Fruit fly (Drosophila melanogaster) whole organism, embryonic: ENCODE results near the gene CG31871.

Source experiments
- Atf6 ChIP-seq: fragments of 200-800 bp; sonication (Bioruptor generic); IDR thresholded peaks from 2 replicates; pipeline ENCODE4 v1.3.6; 2022; ENCODE audit warnings: missing biosample characterization, missing genetic modification characterization
- CG12299 ChIP-seq: fragments of 200-800 bp; sonication (Bioruptor generic); optimal IDR thresholded peaks from 2 replicates; lab custom pipeline; 2018; ENCODE audit warnings: missing biosample characterization, mild to moderate bottlenecking, missing genetic modification characterization
- CG1233 ChIP-seq: fragments of 200-800 bp; sonication (Bioruptor generic); optimal IDR thresholded peaks from 4 replicates; lab custom pipeline; 2018; ENCODE audit warnings: missing biosample characterization, mild to moderate bottlenecking, missing genetic modification characterization
- CG14050 ChIP-seq: fragments of 200-800 bp; sonication (Bioruptor generic); IDR thresholded peaks from 3 replicates; pipeline ENCODE4 v1.3.6; 2022; ENCODE audit warnings: missing biosample characterization, missing genetic modification characterization
- CG15011 ChIP-seq: fragments of 200-800 bp; sonication (Bioruptor generic); optimal IDR thresholded peaks from 3 replicates; lab custom pipeline; 2018; ENCODE audit warnings: missing biosample characterization, mild to moderate bottlenecking, missing genetic modification characterization
- CG17385 ChIP-seq: fragments of 200-800 bp; sonication (Bioruptor generic); optimal IDR thresholded peaks from 3 replicates; lab custom pipeline; 2018; ENCODE audit warnings: missing biosample characterization, mild to moderate bottlenecking, missing genetic modification characterization
- CG17568 ChIP-seq: fragments of 200-800 bp; sonication (Bioruptor generic); optimal IDR thresholded peaks from 2 replicates; lab custom pipeline; 2018; ENCODE audit warnings: missing biosample characterization, mild to moderate bottlenecking, missing genetic modification characterization, moderate library complexity
- CG2875 ChIP-seq: fragments of 200-800 bp; sonication (Bioruptor generic); optimal IDR thresholded peaks from 2 replicates; lab custom pipeline; 2017; ENCODE audit warnings: missing biosample characterization, mild to moderate bottlenecking, missing genetic modification characterization, missing genetic modification reagents
- CG31441 ChIP-seq: fragments of 200-800 bp; sonication (Bioruptor generic); IDR thresholded peaks from 2 replicates; pipeline ENCODE4 v1.3.6; 2022; ENCODE audit warnings: missing biosample characterization, missing genetic modification characterization
- CG5953 ChIP-seq: fragments of 200-800 bp; sonication (Bioruptor generic); IDR thresholded peaks from 2 replicates; pipeline ENCODE4 v1.3.6; 2022; ENCODE audit warnings: missing biosample characterization, missing genetic modification characterization
- CG6272 ChIP-seq: fragments of 200-800 bp; sonication (Bioruptor generic); IDR thresholded peaks from 2 replicates; pipeline ENCODE4 v1.3.6; 2022; ENCODE audit warnings: missing biosample characterization, missing genetic modification characterization
- CG6683 ChIP-seq: fragments of 200-800 bp; sonication (Bioruptor generic); optimal IDR thresholded peaks from 2 replicates; lab custom pipeline; 2017; ENCODE audit warnings: missing biosample characterization, mild to moderate bottlenecking, missing genetic modification characterization, missing genetic modification reagents
- CG6813 ChIP-seq: fragments of 200-800 bp; sonication (Bioruptor generic); optimal IDR thresholded peaks from 2 replicates; lab custom pipeline; 2017; ENCODE audit warnings: missing biosample characterization, missing genetic modification characterization, mild to moderate bottlenecking, moderate library complexity, missing genetic modification reagents
- CG7928 ChIP-seq: fragments of 200-800 bp; sonication (Bioruptor generic); optimal IDR thresholded peaks from 2 replicates; lab custom pipeline; 2017; ENCODE audit warnings: missing biosample characterization, mild to moderate bottlenecking, missing genetic modification characterization
- CG8290 ChIP-seq, 3 experiments: fragments of 200-800 bp; sonication (Bioruptor generic); optimal IDR thresholded peaks; 2 replicates each; lab custom pipeline; 2016 to 2019; ENCODE audit warnings: missing biosample characterization in 3 of 3, missing genetic modification characterization in 3 of 3, mild to moderate bottlenecking in 2 of 3, moderate library complexity in 1 of 3
- CG8924 ChIP-seq: fragments of 200-800 bp; optimal IDR thresholded peaks from 3 replicates; lab custom pipeline; 2019; ENCODE audit warnings: missing biosample characterization, mild to moderate bottlenecking, missing genetic modification characterization, moderate library complexity
- CG9437 ChIP-seq: fragments of 200-800 bp; sonication (Bioruptor generic); optimal IDR thresholded peaks from 2 replicates; lab custom pipeline; 2018; ENCODE audit warnings: missing biosample characterization, mild to moderate bottlenecking, missing genetic modification characterization
- CG9817 ChIP-seq: fragments of 200-800 bp; sonication (Bioruptor generic); optimal IDR thresholded peaks from 2 replicates; lab custom pipeline; 2018; ENCODE audit warnings: missing biosample characterization, mild to moderate bottlenecking, missing genetic modification characterization, moderate library complexity
- CoRest ChIP-seq: fragments of 200-800 bp; sonication (Bioruptor generic); optimal IDR thresholded peaks from 3 replicates; lab custom pipeline; 2018; ENCODE audit warnings: missing biosample characterization, mild to moderate bottlenecking, missing genetic modification characterization, moderate library complexity
- Drgx ChIP-seq: fragments of 200-800 bp; sonication (Bioruptor generic); IDR thresholded peaks from 2 replicates; pipeline ENCODE4 v1.3.6; 2022; ENCODE audit warnings: missing biosample characterization, missing genetic modification characterization
- HHEX ChIP-seq: fragments of 200-800 bp; sonication (Bioruptor generic); optimal IDR thresholded peaks from 3 replicates; lab custom pipeline; 2017; ENCODE audit warnings: missing biosample characterization, mild to moderate bottlenecking, missing genetic modification characterization, missing genetic modification reagents
- HmgZ ChIP-seq: fragments of 200-800 bp; sonication (Bioruptor generic); optimal IDR thresholded peaks from 2 replicates; lab custom pipeline; 2018; ENCODE audit warnings: missing biosample characterization, mild to moderate bottlenecking, missing genetic modification characterization
- Hsf ChIP-seq: fragments of 200-800 bp; sonication (Bioruptor generic); optimal IDR thresholded peaks from 3 replicates; lab custom pipeline; 2016; ENCODE audit warnings: missing biosample characterization, missing genetic modification characterization
- Max ChIP-seq: fragments of 200-800 bp; sonication (Bioruptor generic); optimal IDR thresholded peaks from 2 replicates; lab custom pipeline; 2016; ENCODE audit warnings: missing biosample characterization, mild to moderate bottlenecking, missing genetic modification characterization
- Med ChIP-seq: fragments of 200-800 bp; sonication (Bioruptor generic); peaks from one replicate; lab custom pipeline; 2016; ENCODE audit warnings: missing biosample characterization, missing genetic modification characterization, mild to moderate bottlenecking, inconsistent platforms, moderate library complexity
- Mrtf ChIP-seq: fragments of 200-800 bp; sonication (Bioruptor generic); IDR thresholded peaks from 3 replicates; pipeline ENCODE4 v1.3.6; 2022; ENCODE audit warnings: missing biosample characterization, missing genetic modification characterization
- NfI ChIP-seq: fragments of 200-800 bp; sonication (Bioruptor generic); optimal IDR thresholded peaks from 3 replicates; lab custom pipeline; 2018; ENCODE audit warnings: missing biosample characterization, mild to moderate bottlenecking, missing genetic modification characterization, moderate library complexity
- Oli ChIP-seq: fragments of 200-800 bp; sonication (Bioruptor generic); optimal IDR thresholded peaks from 2 replicates; lab custom pipeline; 2018; ENCODE audit warnings: missing biosample characterization, mild to moderate bottlenecking, missing genetic modification characterization, moderate library complexity
- Xbp1 ChIP-seq: fragments of 200-800 bp; sonication (Bioruptor generic); optimal IDR thresholded peaks from 3 replicates; lab custom pipeline; 2016; ENCODE audit warnings: missing biosample characterization, mild to moderate bottlenecking, missing genetic modification characterization
- ase ChIP-seq: fragments of 200-800 bp; sonication (Bioruptor generic); IDR thresholded peaks from 3 replicates; pipeline ENCODE4 v1.3.6; 2022; ENCODE audit warnings: missing biosample characterization, missing genetic modification characterization
- bcd ChIP-seq: fragments of 200-800 bp; sonication (Bioruptor generic); optimal IDR thresholded peaks from 2 replicates; lab custom pipeline; 2017; ENCODE audit warnings: missing biosample characterization, mild to moderate bottlenecking, missing genetic modification characterization
- cato ChIP-seq: fragments of 200-800 bp; sonication (Bioruptor generic); optimal IDR thresholded peaks from 2 replicates; lab custom pipeline; 2016; ENCODE audit warnings: missing biosample characterization, missing genetic modification characterization, borderline replicate concordance
- caup ChIP-seq: fragments of 200-800 bp; sonication (Bioruptor generic); optimal IDR thresholded peaks from 3 replicates; lab custom pipeline; 2017; ENCODE audit warnings: missing biosample characterization, mild to moderate bottlenecking, missing genetic modification characterization, moderate library complexity; ENCODE audit not compliant: severe bottlenecking
- ems ChIP-seq: fragments of 200-800 bp; sonication (Bioruptor generic); optimal IDR thresholded peaks from 3 replicates; lab custom pipeline; 2016; ENCODE audit warnings: missing biosample characterization, missing genetic modification characterization
- gsb-n ChIP-seq: fragments of 200-800 bp; sonication (Bioruptor generic); optimal IDR thresholded peaks from 3 replicates; lab custom pipeline; 2018; ENCODE audit warnings: missing biosample characterization, mild to moderate bottlenecking, missing genetic modification characterization
- kah ChIP-seq: fragments of 200-800 bp; sonication (Bioruptor generic); optimal IDR thresholded peaks from 2 replicates; lab custom pipeline; 2018; ENCODE audit warnings: missing biosample characterization, mild to moderate bottlenecking, missing genetic modification characterization
- lab ChIP-seq: fragments of 200-800 bp; sonication (Bioruptor generic); optimal IDR thresholded peaks from 3 replicates; lab custom pipeline; 2017; ENCODE audit warnings: missing biosample characterization, missing genetic modification characterization, mild to moderate bottlenecking, moderate library complexity, missing genetic modification reagents
- lov ChIP-seq, 2 experiments: fragments of 200-800 bp in 1 of 2; fragments of >200 bp in 1 of 2; sonication (Bioruptor generic) in 1 of 2; IDR thresholded peaks in 1 of 2; optimal IDR thresholded peaks in 1 of 2; 2 replicates in 1 of 2; 3 replicates in 1 of 2; pipeline versions ENCODE4 v1.3.6 to Lab custom; 2017 to 2022; ENCODE audit warnings: missing biosample characterization in 1 of 2, missing genetic modification characterization in 1 of 2
- maf-S ChIP-seq: fragments of 200-800 bp; sonication (Bioruptor generic); optimal IDR thresholded peaks from 2 replicates; lab custom pipeline; 2016; ENCODE audit warnings: missing biosample characterization, missing genetic modification characterization
- odd ChIP-seq: fragments of 200-800 bp; sonication (Bioruptor generic); optimal IDR thresholded peaks from 2 replicates; lab custom pipeline; 2017; ENCODE audit warnings: missing biosample characterization, mild to moderate bottlenecking, missing genetic modification characterization
- peb ChIP-seq: fragments of 200-800 bp; sonication (Bioruptor generic); IDR thresholded peaks from 2 replicates; pipeline ENCODE4 v1.3.6; 2022; ENCODE audit warnings: missing biosample characterization, missing genetic modification characterization
- repo ChIP-seq: fragments of 200-800 bp; sonication (Bioruptor generic); optimal IDR thresholded peaks from 2 replicates; lab custom pipeline; 2016; ENCODE audit warnings: missing biosample characterization, missing genetic modification characterization
- run ChIP-seq: fragments of 200-800 bp; sonication (Bioruptor generic); optimal IDR thresholded peaks from 3 replicates; lab custom pipeline; 2018; ENCODE audit warnings: missing biosample characterization, mild to moderate bottlenecking, missing genetic modification characterization
- tgo ChIP-seq: fragments of 200-800 bp; sonication (Bioruptor generic); IDR thresholded peaks from 3 replicates; pipeline ENCODE4 v1.3.6; 2022; ENCODE audit warnings: missing biosample characterization, missing genetic modification characterization
- trh ChIP-seq: fragments of 200-800 bp; sonication (Bioruptor generic); optimal IDR thresholded peaks from 2 replicates; lab custom pipeline; 2016; ENCODE audit warnings: missing biosample characterization, missing genetic modification characterization
- wek ChIP-seq: fragments of 200-800 bp; sonication (Bioruptor generic); optimal IDR thresholded peaks from 3 replicates; lab custom pipeline; 2018; ENCODE audit warnings: missing biosample characterization, mild to moderate bottlenecking, missing genetic modification characterization, moderate library complexity
- zf30C ChIP-seq: fragments of 200-800 bp; sonication (Bioruptor generic); optimal IDR thresholded peaks from 3 replicates; lab custom pipeline; 2018; ENCODE audit warnings: missing biosample characterization, mild to moderate bottlenecking, missing genetic modification characterization

CG31871 gene

dm6 chr2L:10661490-10662240 is at the start of gene CG31871 (continued):
- TF ChIP-seq Atf6 (GFP tag; lab: Robert Waterston, UW) (peak; percentile 69; the same call in 1 of the 2 replicates), maf-S (GFP tag; lab: Kevin White, UChicago) (no peak), cato (GFP tag; lab: Kevin White, UChicago) (peak; percentile 12), tgo (peak; percentile 77), HmgZ (peak; percentile 43), CG6683 (GFP tag; lab: Kevin White, UChicago) (no peak), Oli (tag; lab: Kevin White, UChicago) (peak; percentile 78), CG9817 (peak; percentile 59), ase (peak; percentile 67; the same call in 2 of the 3 replicates), Hsf (GFP tag; lab: Kevin White, UChicago) (peak; percentile 30), CG9437 (GFP tag; lab: Kevin White, UChicago) (peak; percentile 65), ems (GFP tag; lab: Kevin White, UChicago) (no peak), Med (GFP tag; lab: Kevin White, UChicago) (peak; percentile 68), CG6813 (GFP tag; lab: Kevin White, UChicago) (peak; percentile 46), CG6272 (GFP tag; lab: Robert Waterston, UW) (peak; percentile 16; the same call in 1 of the 2 replicates), run (tag; lab: Kevin White, UChicago) (peak; percentile 65), CG17385 (GFP tag; lab: Kevin White, UChicago) (peak; percentile 73), Xbp1 (GFP tag; lab: Kevin White, UChicago) (peak; percentile 61), trh (GFP tag; lab: Kevin White, UChicago) (peak; percentile 18), zf30C (GFP tag; lab: Kevin White, UChicago) (no peak), CG5953 (GFP tag; lab: Robert Waterston, UW) (no peak; the same call in 1 of the 2 replicates), CG14050 (GFP tag; lab: Robert Waterston, UW) (peak; percentile 29; the same call in 2 of the 3 replicates), CG1233 (GFP tag; lab: Kevin White, UChicago) (peak; percentile 53), CG8924 (tag; lab: Kevin White, UChicago) (peak; percentile 85), CG7928 (GFP tag; lab: Kevin White, UChicago) (no peak), CG2875 (GFP tag; lab: Kevin White, UChicago) (peak; percentile 52), repo (GFP tag; lab: Kevin White, UChicago) (no peak), CG15011 (GFP tag; lab: Kevin White, UChicago) (peak; percentile 50), kah (GFP tag; lab: Kevin White, UChicago) (peak; percentile 9), CG17568 (GFP tag; lab: Kevin White, UChicago) (peak; percentile 42), bcd (GFP tag; lab: Kevin White, UChicago) (peak; percentile 81), lab (GFP tag; lab: Kevin White, UChicago) (peak; percentile 67), wek (no peak), HHEX (GFP tag; lab: Kevin White, UChicago) (peak; percentile 71), peb (GFP tag; lab: Robert Waterston, UW) (peak; percentile 61), CG31441 (GFP tag; lab: Robert Waterston, UW) (peak; percentile 90), Mrtf (peak; percentile 29; the same call in 1 of the 3 replicates), odd (peak; percentile 59), Max (peak; percentile 8), CG8290 (GFP tag; optimal IDR thresholded peaks at IDR 0.05; lab: Kevin White, UChicago) (peak; percentile 9), CG8290 (tag; optimal IDR thresholded peaks at IDR 0.05; lab: Kevin White, UChicago) (no peak), lov (optimal IDR thresholded peaks at IDR 0.05; lab: Kevin White, UChicago) (no peak), lov (GFP tag; IDR thresholded peaks at IDR 0.05; lab: Robert Waterston, UW) (no peak), CoRest (peak; percentile 88), NfI (GFP tag; lab: Kevin White, UChicago) (peak; percentile 42), caup (peak; percentile 57), CG12299 (tag; lab: Kevin White, UChicago) (peak; percentile 48), Drgx (GFP tag; lab: Robert Waterston, UW) (peak; percentile 83), gsb-n (tag; lab: Kevin White, UChicago) (peak; percentile 79)
